ENCODE assay signal across 3 worm cellular contexts in genomic region chrX:7209151-7209550, ce11.
TF ChIP-seq lines count a peak whose summit lies in the region.

No protein-coding gene starts in this region.

TF ChIP-seq in whole organism, L4 larva, 104 proteins besides CTCF, POLR2A, EP300 and RAD21:
- TF ChIP-seq aha-1 (tag; lab: Kevin White, UChicago) = peak; percentile 34
- no peak for TF ChIP-seq lin-39 (tag; optimal IDR thresholded peaks at IDR 0.05; lab: Kevin White, UChicago)
- TF ChIP-seq hlh-30 (tag; optimal IDR thresholded peaks at IDR 0.05; lab: Kevin White, UChicago; ENCODE audit: insufficient read depth) = no peak
- no peak for TF ChIP-seq lin-1 (GFP tag; IDR thresholded peaks at IDR 0.05; lab: Robert Waterston, UW)
- TF ChIP-seq T26A8.4 (GFP tag; IDR thresholded peaks at IDR 0.05; lab: Robert Waterston, UW) = no peak
- no peak for TF ChIP-seq fkh-10 (GFP tag; optimal IDR thresholded peaks at IDR 0.05; lab: Kevin White, UChicago)
- no peak for TF ChIP-seq F49E8.2 (tag; optimal IDR thresholded peaks at IDR 0.05; lab: Kevin White, UChicago; ENCODE audit: borderline replicate concordance)

TF ChIP-seq in whole organism, late embryonic, 69 proteins besides CTCF, POLR2A, EP300 and RAD21:
- TF ChIP-seq ceh-31 (tag; optimal IDR thresholded peaks at IDR 0.05; lab: Kevin White, UChicago) (peak; percentile 22), mec-3 (tag; optimal IDR thresholded peaks at IDR 0.05; lab: Kevin White, UChicago; ENCODE audit: borderline replicate concordance) (no peak)

TF ChIP-seq in whole organism, mixed stage, embryonic, 35 proteins besides CTCF, POLR2A, EP300 and RAD21:
- TF ChIP-seq lin-32 (GFP tag; optimal IDR thresholded peaks at IDR 0.05; lab: Kevin White, UChicago) (peak; percentile 80), mep-1 (tag; optimal IDR thresholded peaks at IDR 0.05; lab: Kevin White, UChicago) (no peak), sem-2 (GFP tag; optimal IDR thresholded peaks at IDR 0.05; lab: Kevin White, UChicago) (no peak), snpc-4 (tag; optimal IDR thresholded peaks at IDR 0.05; lab: Kevin White, UChicago) (no peak), ceh-43 (GFP tag; optimal IDR thresholded peaks at IDR 0.05; lab: Kevin White, UChicago) (no peak), ces-1 (GFP tag; optimal IDR thresholded peaks at IDR 0.05; lab: Kevin White, UChicago) (peak; percentile 30), cnd-1 (tag; optimal IDR thresholded peaks at IDR 0.05; lab: Kevin White, UChicago) (peak; percentile 87), mls-2 (tag; optimal IDR thresholded peaks at IDR 0.05; lab: Kevin White, UChicago) (no peak), hlh-1 (tag; optimal IDR thresholded peaks at IDR 0.05; lab: Kevin White, UChicago) (no peak), drap-1 (GFP tag; optimal IDR thresholded peaks at IDR 0.05; lab: Kevin White, UChicago) (no peak)
TF ChIP-seq in whole organism, mixed stage, embryonic: peak in this region for 3.
